Fruit fly (Drosophila melanogaster) whole organism, prepupa: ENCODE results near the gene CG17364.

Source experiments
- CG11294 ChIP-seq: fragments of 200-800 bp; sonication (Bioruptor generic); IDR thresholded peaks from 2 replicates; pipeline ENCODE4 v1.3.6; 2022; ENCODE audit warnings: missing biosample characterization, missing genetic modification characterization
- CG11902 ChIP-seq: fragments of 200-800 bp; sonication (Bioruptor generic); optimal IDR thresholded peaks from 3 replicates; lab custom pipeline; 2016; ENCODE audit warnings: missing biosample characterization, missing genetic modification characterization
- CG15336 ChIP-seq: fragments of 200-800 bp; sonication (Bioruptor generic); IDR thresholded peaks from 2 replicates; pipeline ENCODE4 v1.3.6; 2022; ENCODE audit warnings: missing biosample characterization, missing genetic modification characterization
- CG1621 ChIP-seq: fragments of 200-800 bp; sonication (Bioruptor generic); optimal IDR thresholded peaks from 3 replicates; lab custom pipeline; 2018; ENCODE audit warnings: missing biosample characterization, mild to moderate bottlenecking, missing genetic modification characterization
- CG16779 ChIP-seq: fragments of 200-800 bp; sonication (Bioruptor generic); optimal IDR thresholded peaks from 3 replicates; lab custom pipeline; 2017; ENCODE audit warnings: missing biosample characterization, mild to moderate bottlenecking, missing genetic modification characterization
- CG3032 ChIP-seq: fragments of 200-800 bp; optimal IDR thresholded peaks from 2 replicates; lab custom pipeline; 2019; ENCODE audit warnings: missing biosample characterization, mild to moderate bottlenecking, missing genetic modification characterization, moderate library complexity
- CG31627 ChIP-seq: fragments of 200-800 bp; sonication (Bioruptor generic); optimal IDR thresholded peaks from 3 replicates; lab custom pipeline; 2016; ENCODE audit warnings: missing biosample characterization, missing genetic modification characterization
- CG34406 ChIP-seq: fragments of 200-800 bp; sonication (Bioruptor generic); optimal IDR thresholded peaks from 3 replicates; lab custom pipeline; 2016; ENCODE audit warnings: missing biosample characterization, missing genetic modification characterization
- CG4318 ChIP-seq: fragments of 200-800 bp; sonication (Bioruptor generic); optimal IDR thresholded peaks from 3 replicates; lab custom pipeline; 2017; ENCODE audit warnings: missing biosample characterization, mild to moderate bottlenecking, missing genetic modification characterization
- CG6163 ChIP-seq: fragments of 200-800 bp; sonication (Bioruptor generic); IDR thresholded peaks from 3 replicates; pipeline ENCODE4 v1.3.6; 2022; ENCODE audit warnings: missing biosample characterization, missing genetic modification characterization
- CG6276 ChIP-seq: fragments of 200-800 bp; sonication (Bioruptor generic); optimal IDR thresholded peaks from 2 replicates; lab custom pipeline; 2017; ENCODE audit warnings: missing biosample characterization, mild to moderate bottlenecking, missing genetic modification characterization
- CG6792 ChIP-seq: fragments of 200-800 bp; sonication (Bioruptor generic); optimal IDR thresholded peaks from 3 replicates; lab custom pipeline; 2016; ENCODE audit warnings: missing biosample characterization, missing genetic modification characterization
- CG6808 ChIP-seq: fragments of 200-800 bp; sonication (Bioruptor generic); optimal IDR thresholded peaks from 3 replicates; lab custom pipeline; 2017; ENCODE audit warnings: missing biosample characterization, missing genetic modification characterization, mild to moderate bottlenecking, moderate library complexity, missing genetic modification reagents
- CG6854 ChIP-seq: fragments of 200-800 bp; sonication (Bioruptor generic); optimal IDR thresholded peaks from 2 replicates; lab custom pipeline; 2017; ENCODE audit warnings: missing biosample characterization, mild to moderate bottlenecking, missing genetic modification characterization
- CG8119 ChIP-seq: fragments of 200-800 bp; sonication (Bioruptor generic); IDR thresholded peaks from 3 replicates; pipeline ENCODE4 v1.3.6; 2022; ENCODE audit warnings: missing biosample characterization, missing genetic modification characterization
- CG8319 ChIP-seq: fragments of 200-800 bp; sonication (Bioruptor generic); optimal IDR thresholded peaks from 3 replicates; lab custom pipeline; 2016; ENCODE audit warnings: missing biosample characterization, missing genetic modification characterization
- CG8632 ChIP-seq: fragments of 200-800 bp; sonication (Bioruptor generic); optimal IDR thresholded peaks from 3 replicates; lab custom pipeline; 2016; ENCODE audit warnings: missing biosample characterization, missing genetic modification characterization
- CG9139 ChIP-seq: fragments of 200-800 bp; sonication (Bioruptor generic); optimal IDR thresholded peaks from 3 replicates; lab custom pipeline; 2017; ENCODE audit warnings: missing biosample characterization, mild to moderate bottlenecking, missing genetic modification characterization
- Eip75B ChIP-seq: fragments of 200-800 bp; sonication (Bioruptor generic); optimal IDR thresholded peaks from 3 replicates; lab custom pipeline; 2016; ENCODE audit warnings: missing biosample characterization, missing genetic modification characterization
- Eip78C ChIP-seq: fragments of 200-800 bp; sonication (Bioruptor generic); peaks from one replicate; lab custom pipeline; 2016; ENCODE audit warnings: missing biosample characterization, missing genetic modification characterization
- Ets21C ChIP-seq: fragments of 200-800 bp; sonication (Bioruptor generic); optimal IDR thresholded peaks from 3 replicates; lab custom pipeline; 2016; ENCODE audit warnings: missing biosample characterization, missing genetic modification characterization
- Ets96B ChIP-seq: fragments of 200-800 bp; optimal IDR thresholded peaks from 2 replicates; lab custom pipeline; 2019; ENCODE audit warnings: missing biosample characterization, mild to moderate bottlenecking, missing genetic modification characterization, moderate library complexity
- Gug ChIP-seq: fragments of 200-800 bp; sonication (Bioruptor generic); IDR thresholded peaks from 2 replicates; pipeline ENCODE4 v1.3.6; 2022; ENCODE audit warnings: missing biosample characterization, missing genetic modification characterization
- Hr4 ChIP-seq: fragments of 200-800 bp; sonication (Bioruptor generic); optimal IDR thresholded peaks from 3 replicates; lab custom pipeline; 2016; ENCODE audit warnings: missing biosample characterization, missing genetic modification characterization
- Lpt ChIP-seq: fragments of 200-800 bp; sonication (Bioruptor generic); optimal IDR thresholded peaks from 3 replicates; lab custom pipeline; 2016; ENCODE audit warnings: missing biosample characterization, missing genetic modification characterization
- Smox ChIP-seq: fragments of 200-800 bp; sonication (Bioruptor generic); optimal IDR thresholded peaks from 3 replicates; lab custom pipeline; 2016; ENCODE audit warnings: missing biosample characterization, missing genetic modification characterization
- Sox102F ChIP-seq: fragments of 200-800 bp; sonication (Bioruptor generic); optimal IDR thresholded peaks from 2 replicates; lab custom pipeline; 2016; ENCODE audit warnings: missing biosample characterization, mild to moderate bottlenecking, missing genetic modification characterization
- Sox14 ChIP-seq: fragments of 200-800 bp; sonication (Bioruptor generic); optimal IDR thresholded peaks from 3 replicates; lab custom pipeline; 2016; ENCODE audit warnings: missing biosample characterization, missing genetic modification characterization
- Sox15 ChIP-seq: fragments of 200-800 bp; sonication (Bioruptor generic); optimal IDR thresholded peaks from 3 replicates; lab custom pipeline; 2016; ENCODE audit warnings: missing biosample characterization, missing genetic modification characterization
- achi ChIP-seq: fragments of 200-800 bp; sonication (Bioruptor generic); optimal IDR thresholded peaks from 3 replicates; lab custom pipeline; 2016; ENCODE audit warnings: missing biosample characterization, missing genetic modification characterization
- cyc ChIP-seq: fragments of 200-800 bp; sonication (Bioruptor generic); optimal IDR thresholded peaks from 3 replicates; lab custom pipeline; 2016; ENCODE audit warnings: missing biosample characterization, missing genetic modification characterization
- eg ChIP-seq: fragments of 200-800 bp; sonication (Bioruptor generic); IDR thresholded peaks from 3 replicates; pipeline ENCODE4 v1.3.6; 2022; ENCODE audit warnings: missing biosample characterization, missing genetic modification characterization
- esn ChIP-seq: fragments of 200-800 bp; sonication (Bioruptor generic); optimal IDR thresholded peaks from 2 replicates; lab custom pipeline; 2016; ENCODE audit warnings: missing biosample characterization, mild to moderate bottlenecking, missing genetic modification characterization, moderate library complexity
- fd59A ChIP-seq: fragments of 200-800 bp; sonication (Bioruptor generic); optimal IDR thresholded peaks from 2 replicates; lab custom pipeline; 2017; ENCODE audit warnings: missing biosample characterization, mild to moderate bottlenecking, missing genetic modification characterization, missing genetic modification reagents
- fd85E ChIP-seq: fragments of 200-800 bp; sonication (Bioruptor generic); optimal IDR thresholded peaks from 3 replicates; lab custom pipeline; 2016; ENCODE audit warnings: missing biosample characterization, missing genetic modification characterization
- lz ChIP-seq: fragments of 200-800 bp; sonication (Bioruptor generic); optimal IDR thresholded peaks from 3 replicates; lab custom pipeline; 2016; ENCODE audit warnings: missing biosample characterization, missing genetic modification characterization
- net ChIP-seq: fragments of 200-800 bp; sonication (Bioruptor generic); optimal IDR thresholded peaks from 3 replicates; lab custom pipeline; 2016; ENCODE audit warnings: missing biosample characterization, missing genetic modification characterization
- pdm3 ChIP-seq: fragments of 200-800 bp; sonication (Bioruptor generic); optimal IDR thresholded peaks from 3 replicates; lab custom pipeline; 2016; ENCODE audit warnings: missing biosample characterization, missing genetic modification characterization
- spab ChIP-seq: fragments of 200-800 bp; sonication (Bioruptor generic); optimal IDR thresholded peaks from 2 replicates; lab custom pipeline; 2017; ENCODE audit warnings: missing biosample characterization, mild to moderate bottlenecking, missing genetic modification characterization, missing genetic modification reagents
- ss ChIP-seq, 2 experiments: fragments of 200-800 bp; sonication (Bioruptor generic); optimal IDR thresholded peaks; 2 replicates in 1 of 2; 3 replicates in 1 of 2; lab custom pipeline; 2017 to 2018; ENCODE audit warnings: mild to moderate bottlenecking in 2 of 2, missing biosample characterization in 2 of 2, missing genetic modification characterization in 2 of 2, moderate library complexity in 1 of 2
- svp ChIP-seq: fragments of 200-800 bp; sonication (Bioruptor generic); peaks from one replicate; lab custom pipeline; 2016; ENCODE audit warnings: missing biosample characterization, missing genetic modification characterization
- topi ChIP-seq: fragments of 200-800 bp; sonication (Bioruptor generic); optimal IDR thresholded peaks from 3 replicates; lab custom pipeline; 2016; ENCODE audit warnings: missing biosample characterization, missing genetic modification characterization
- vri ChIP-seq: fragments of 200-800 bp; sonication (Bioruptor generic); optimal IDR thresholded peaks from 3 replicates; lab custom pipeline; 2016; ENCODE audit warnings: missing biosample characterization, mild to moderate bottlenecking, missing genetic modification characterization

The CG17364 gene

dm6 chr3L:13993233-13993741 is at the start of gene CG17364:
Gene CG17364, minus strand, starts transcription at chr3L:13993400.
- TF ChIP-seq CG4318 (GFP tag; lab: Kevin White, UChicago), result no peak
- TF ChIP-seq CG6792 (GFP tag; lab: Kevin White, UChicago), result no peak
- TF ChIP-seq eg (GFP tag; lab: Robert Waterston, UW), result 0 out of 3 replicates have a peak, but pooled peaks have one; percentile 5
- no peak for TF ChIP-seq net (GFP tag; lab: Kevin White, UChicago)
- TF ChIP-seq fd59A (GFP tag; lab: Kevin White, UChicago), result no peak
- no peak for TF ChIP-seq CG15336 (GFP tag; lab: Robert Waterston, UW)
- no peak for TF ChIP-seq CG11902 (GFP tag; lab: Kevin White, UChicago)
- TF ChIP-seq Sox102F (GFP tag; lab: Kevin White, UChicago), result no peak

- no peak for TF ChIP-seq cyc (GFP tag; lab: Kevin White, UChicago)
- TF ChIP-seq Gug, result no peak
- TF ChIP-seq CG15336 (GFP tag; lab: Robert Waterston, UW), result 0 out of 2 replicates have a peak, but pooled peaks have one; percentile 17
- TF ChIP-seq CG31627, result peak; percentile 1
- TF ChIP-seq Eip78C (GFP tag; lab: Kevin White, UChicago), result peak; percentile 78
- TF ChIP-seq spab (GFP tag; lab: Kevin White, UChicago), result no peak
- no peak for TF ChIP-seq Sox15 (GFP tag; lab: Kevin White, UChicago)
- TF ChIP-seq CG6808 (GFP tag; lab: Kevin White, UChicago), result peak; percentile 6
- no peak for TF ChIP-seq pdm3
- peak; percentile 90 for TF ChIP-seq achi (GFP tag; lab: Kevin White, UChicago)
- TF ChIP-seq fd85E (GFP tag; lab: Kevin White, UChicago), result no peak
- TF ChIP-seq Ets21C, result no peak
- no peak for TF ChIP-seq esn (GFP tag; lab: Kevin White, UChicago)
- TF ChIP-seq ss (GFP tag; optimal IDR thresholded peaks at IDR 0.05; lab: Kevin White, UChicago), result peak in 1 of 2 experiments; percentile 25
- TF ChIP-seq CG6163 (GFP tag; lab: Robert Waterston, UW), result 0 out of 3 replicates have a peak, but pooled peaks have one; percentile 33
- TF ChIP-seq fd59A (GFP tag; lab: Kevin White, UChicago), result no peak
- no peak for TF ChIP-seq net (GFP tag; lab: Kevin White, UChicago)
- TF ChIP-seq CG6792 (GFP tag; lab: Kevin White, UChicago), result no peak
- no peak for TF ChIP-seq Ets96B
- TF ChIP-seq Lpt (GFP tag; lab: Kevin White, UChicago), result peak; percentile 5
- peak; percentile 93 for TF ChIP-seq svp (GFP tag; lab: Kevin White, UChicago)
- peak; percentile 49 for TF ChIP-seq CG6854
- no peak for TF ChIP-seq CG8319 (GFP tag; lab: Kevin White, UChicago)
- TF ChIP-seq eg (GFP tag; lab: Robert Waterston, UW), result peak; percentile 46; the same call in 1 of the 3 replicates
- TF ChIP-seq CG11294, result peak; percentile 18; the same call in 1 of the 2 replicates
- TF ChIP-seq CG8119 (GFP tag; lab: Robert Waterston, UW), result peak; percentile 29; the same call in 2 of the 3 replicates
These were observed 44.8 kb upstream of the CG17364 start for dm6 chr3L:14037655-14038644.

dm6 chr3L:14036867-14037313 is 43.7 kb upstream of the CG17364 start, which contains the start of gene Hsp110:
Gene Hsp110, plus strand, starts transcription at chr3L:14037019.
- peak; percentile 19 for TF ChIP-seq CG31627
- peak; percentile 33 to 69 for TF ChIP-seq ss (GFP tag; optimal IDR thresholded peaks at IDR 0.05; lab: Kevin White, UChicago)
- peak; percentile 26 for TF ChIP-seq achi (GFP tag; lab: Kevin White, UChicago)
- TF ChIP-seq Smox, result no peak
- TF ChIP-seq Eip78C (GFP tag; lab: Kevin White, UChicago), result peak; percentile 71
- peak; percentile 2 for TF ChIP-seq CG3032 (tag; lab: Kevin White, UChicago)
- no peak for TF ChIP-seq CG34406 (GFP tag; lab: Kevin White, UChicago)
- peak; percentile 23; the same call in 1 of the 3 replicates for TF ChIP-seq eg (GFP tag; lab: Robert Waterston, UW)
- TF ChIP-seq CG6808 (GFP tag; lab: Kevin White, UChicago), result no peak
- peak; percentile 31 for TF ChIP-seq CG9139
- TF ChIP-seq CG8319 (GFP tag; lab: Kevin White, UChicago), result no peak
- TF ChIP-seq CG6276 (GFP tag; lab: Kevin White, UChicago), result no peak
- peak; percentile 49 for TF ChIP-seq CG16779
- peak; percentile 40 for TF ChIP-seq esn (GFP tag; lab: Kevin White, UChicago)
- peak; percentile 25 for TF ChIP-seq topi (GFP tag; lab: Kevin White, UChicago)
- peak; percentile 27 for TF ChIP-seq lz (GFP tag; lab: Kevin White, UChicago)
- TF ChIP-seq Eip75B (GFP tag; lab: Kevin White, UChicago), result peak; percentile 6
- peak; percentile 16 for TF ChIP-seq Hr4 (GFP tag; lab: Kevin White, UChicago)
- no peak for TF ChIP-seq CG8632 (GFP tag; lab: Kevin White, UChicago)
- TF ChIP-seq svp (GFP tag; lab: Kevin White, UChicago), result peak; percentile 53
- TF ChIP-seq CG1621, result peak; percentile 39
- TF ChIP-seq vri (GFP tag; lab: Kevin White, UChicago), result peak; percentile 64
- peak; percentile 56 for TF ChIP-seq CG6854
- TF ChIP-seq Sox14 (GFP tag; lab: Kevin White, UChicago), result peak; percentile 17
- peak; percentile 9 for TF ChIP-seq Ets96B
- peak; percentile 27 for TF ChIP-seq Sox102F (GFP tag; lab: Kevin White, UChicago)
- TF ChIP-seq, all 60 proteins: peak for 20
